Fruit fly (Drosophila melanogaster) whole organism, wandering third instar larva: ENCODE measurements around the gene SmydA-9.

Source experiments
- Abd-B ChIP-seq: fragments of >200 bp; optimal IDR thresholded peaks from 2 replicates; lab custom pipeline; 2017; ENCODE audit warnings: missing biosample characterization, missing genetic modification characterization
- CG9705 ChIP-seq: fragments of 200-800 bp; sonication (Bioruptor generic); optimal IDR thresholded peaks from 2 replicates; lab custom pipeline; 2018; ENCODE audit warnings: missing biosample characterization, mild to moderate bottlenecking, missing genetic modification characterization
- CrebA ChIP-seq: fragments of 200-800 bp; sonication (Bioruptor generic); optimal IDR thresholded peaks from 2 replicates; lab custom pipeline; 2016; ENCODE audit warnings: missing biosample characterization, mild to moderate bottlenecking, missing genetic modification characterization, borderline replicate concordance
- Dfd ChIP-seq: fragments of >200 bp; optimal IDR thresholded peaks from 2 replicates; lab custom pipeline; 2017; ENCODE audit warnings: missing biosample characterization, missing genetic modification characterization
- Dif ChIP-seq: fragments of 200-275, 200-300 bp; sonication (Bioruptor generic); optimal IDR thresholded peaks from 2 replicates; lab custom pipeline; 2018; ENCODE audit warnings: missing biosample characterization, missing genetic modification characterization; ENCODE audit not compliant: partially characterized antibody
- GATAd ChIP-seq: sonication (Bioruptor generic); optimal IDR thresholded peaks from 2 replicates; lab custom pipeline; 2016; ENCODE audit warnings: missing biosample characterization, missing genetic modification characterization
- HLH106 ChIP-seq: fragments of 200-800 bp; optimal IDR thresholded peaks from 3 replicates; lab custom pipeline; 2019; ENCODE audit warnings: missing biosample characterization, mild to moderate bottlenecking, missing genetic modification characterization, moderate library complexity
- Hnf4 ChIP-seq: fragments of 200-800 bp; sonication (Bioruptor generic); optimal IDR thresholded peaks from 2 replicates; lab custom pipeline; 2016; ENCODE audit warnings: missing biosample characterization, mild to moderate bottlenecking, missing genetic modification characterization
- Hr78 ChIP-seq: fragments of >200 bp; optimal IDR thresholded peaks from 2 replicates; lab custom pipeline; 2017; ENCODE audit warnings: missing biosample characterization, missing genetic modification characterization
- Hr83 ChIP-seq: fragments of 200-300 bp; sonication (Bioruptor generic); optimal IDR thresholded peaks from 2 replicates; lab custom pipeline; 2016; ENCODE audit warnings: missing biosample characterization, mild to moderate bottlenecking, missing genetic modification characterization, moderate library complexity; ENCODE audit not compliant: poor library complexity, severe bottlenecking
- Mio ChIP-seq: sonication (Bioruptor generic); optimal IDR thresholded peaks from 2 replicates; lab custom pipeline; 2016; ENCODE audit warnings: missing biosample characterization, missing genetic modification characterization
- Myc ChIP-seq: fragments of >200 bp; optimal IDR thresholded peaks from 2 replicates; lab custom pipeline; 2017
- N ChIP-seq: fragments of >200 bp; optimal IDR thresholded peaks from 2 replicates; lab custom pipeline; 2018; ENCODE audit warnings: missing biosample characterization, missing external identifiers, missing genetic modification characterization
- OdsH ChIP-seq: fragments of 200-800 bp; sonication (Bioruptor generic); optimal IDR thresholded peaks from 2 replicates; lab custom pipeline; 2016; ENCODE audit warnings: missing biosample characterization, mild to moderate bottlenecking, missing genetic modification characterization
- Rel ChIP-seq, 2 experiments: fragments of 200-800 bp; sonication (Bioruptor generic) in 1 of 2; optimal IDR thresholded peaks; 2 replicates in 1 of 2; 3 replicates in 1 of 2; lab custom pipeline; 2016 to 2019; ENCODE audit warnings: mild to moderate bottlenecking in 2 of 2, missing biosample characterization in 2 of 2, missing genetic modification characterization in 2 of 2, moderate library complexity in 1 of 2
- Sp1 ChIP-seq: fragments of 200-800 bp; sonication (Bioruptor generic); optimal IDR thresholded peaks from 3 replicates; lab custom pipeline; 2019; ENCODE audit warnings: missing biosample characterization, mild to moderate bottlenecking, missing genetic modification characterization, moderate library complexity
- Vsx2 ChIP-seq: fragments of 200-300, 225-300 bp; sonication (Bioruptor generic); optimal IDR thresholded peaks from 2 replicates; lab custom pipeline; 2018; ENCODE audit warnings: missing biosample characterization, missing genetic modification characterization; ENCODE audit not compliant: partially characterized antibody
- br ChIP-seq: fragments of 200-800 bp; sonication (Bioruptor generic); optimal IDR thresholded peaks from 2 replicates; lab custom pipeline; 2016; ENCODE audit warnings: missing biosample characterization, missing genetic modification characterization
- brk ChIP-seq: fragments of 200-800 bp; sonication (Bioruptor generic); optimal IDR thresholded peaks from 2 replicates; lab custom pipeline; 2016; ENCODE audit warnings: missing biosample characterization, mild to moderate bottlenecking, missing genetic modification characterization
- dl ChIP-seq, 2 experiments: fragments of 175-275, 200-275 bp in 1 of 2; fragments of 200-275 bp in 1 of 2; sonication (Bioruptor generic); optimal IDR thresholded peaks; lab custom pipeline; 2018; ENCODE audit warnings: mild to moderate bottlenecking in 2 of 2, missing biosample characterization in 2 of 2, missing genetic modification characterization in 2 of 2, moderate library complexity in 2 of 2; ENCODE audit not compliant: partially characterized antibody in 2 of 2, insufficient read depth in 1 of 2
- dmrt93B ChIP-seq: fragments of 200-800 bp; sonication (Bioruptor generic); optimal IDR thresholded peaks from 2 replicates; lab custom pipeline; 2018; ENCODE audit warnings: missing biosample characterization, mild to moderate bottlenecking, missing genetic modification characterization
- dsf ChIP-seq: sonication (Bioruptor generic); optimal IDR thresholded peaks from 2 replicates; lab custom pipeline; 2016; ENCODE audit warnings: missing biosample characterization, missing genetic modification characterization, borderline replicate concordance
- ey ChIP-seq: fragments of 200-800 bp; sonication (Bioruptor generic); optimal IDR thresholded peaks from 2 replicates; lab custom pipeline; 2016; ENCODE audit warnings: missing biosample characterization, missing genetic modification characterization
- foxo ChIP-seq, 2 experiments: fragments of 200-800 bp; sonication (Bioruptor generic); optimal IDR thresholded peaks; 2 replicates in 1 of 2; 3 replicates in 1 of 2; lab custom pipeline; 2016 to 2017; ENCODE audit warnings: missing biosample characterization in 2 of 2, missing genetic modification characterization in 2 of 2
- fru ChIP-seq: fragments of 200-800 bp; sonication (Bioruptor generic); optimal IDR thresholded peaks from 3 replicates; lab custom pipeline; 2016; ENCODE audit warnings: missing biosample characterization, mild to moderate bottlenecking, missing genetic modification characterization
- h ChIP-seq: fragments of 200-800 bp; sonication (Bioruptor generic); optimal IDR thresholded peaks from 3 replicates; lab custom pipeline; 2016; ENCODE audit warnings: missing biosample characterization, mild to moderate bottlenecking, missing genetic modification characterization
- lola ChIP-seq: fragments of >200 bp; optimal IDR thresholded peaks from 2 replicates; lab custom pipeline; 2017; ENCODE audit warnings: missing biosample characterization, missing genetic modification characterization
- pan ChIP-seq: fragments of >200 bp; optimal IDR thresholded peaks from 2 replicates; lab custom pipeline; 2017
- psq ChIP-seq: fragments of 200-800 bp; sonication (Bioruptor generic); optimal IDR thresholded peaks from 3 replicates; lab custom pipeline; 2017; ENCODE audit warnings: missing biosample characterization, mild to moderate bottlenecking, missing genetic modification characterization, moderate library complexity
- rgr ChIP-seq: fragments of 200-800 bp; sonication (Bioruptor generic); optimal IDR thresholded peaks from 3 replicates; lab custom pipeline; 2016; ENCODE audit warnings: missing biosample characterization, mild to moderate bottlenecking, missing genetic modification characterization
- sage ChIP-seq: fragments of 200-800 bp; sonication (Bioruptor generic); optimal IDR thresholded peaks from 2 replicates; lab custom pipeline; 2016; ENCODE audit warnings: missing biosample characterization, mild to moderate bottlenecking, missing genetic modification characterization
- sv ChIP-seq: fragments of 200-800 bp; sonication (Bioruptor generic); optimal IDR thresholded peaks from 3 replicates; lab custom pipeline; 2016; ENCODE audit warnings: missing biosample characterization, missing genetic modification characterization
- woc ChIP-seq: sonication (Bioruptor generic); optimal IDR thresholded peaks from 2 replicates; lab custom pipeline; 2016; ENCODE audit warnings: missing biosample characterization, mild to moderate bottlenecking, missing genetic modification characterization

Gene SmydA-9

DNA sequence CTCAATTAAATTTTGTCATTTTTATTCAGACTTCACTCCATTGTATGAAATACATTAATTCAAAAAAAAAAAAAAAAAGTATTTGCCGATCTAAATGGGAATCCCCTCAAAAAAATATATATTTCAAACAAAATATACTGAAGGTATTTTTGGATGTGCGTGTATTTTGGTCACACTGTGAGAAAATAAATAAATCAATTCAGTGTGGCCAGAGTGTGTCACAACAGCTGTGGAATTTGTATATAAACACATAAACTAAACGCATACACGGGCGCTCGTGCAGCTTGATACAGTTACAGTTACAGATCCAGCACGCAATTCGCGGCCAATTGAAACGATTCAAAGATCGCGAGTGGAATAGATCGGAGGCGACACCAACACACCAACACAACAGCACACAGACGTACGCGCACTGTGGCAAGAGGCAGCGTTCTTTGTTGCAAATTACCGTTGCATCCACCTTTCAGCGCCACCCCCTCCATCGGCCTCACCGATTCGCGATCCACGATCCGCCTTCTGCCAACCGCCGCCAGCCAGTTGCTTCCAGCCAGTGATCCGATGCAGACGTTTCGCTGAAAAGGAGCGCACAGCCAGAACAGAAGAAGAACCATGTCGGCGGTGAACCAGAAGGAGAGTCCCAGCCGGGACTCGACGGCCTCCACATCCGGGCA is 39.6 kb upstream of the SmydA-9 start, which contains the start of gene CG17754:
Gene CG17754 (plus strand): TSS at position 260 of the 671 bp plus-strand sequence.
- TF ChIP-seq brk (GFP tag; lab: Kevin White, UChicago) (no peak), woc (GFP tag; lab: Kevin White, UChicago) (peak; percentile 6), Rel (GFP tag; optimal IDR thresholded peaks at IDR 0.05; lab: Kevin White, UChicago) (no peak), Rel (tag; optimal IDR thresholded peaks at IDR 0.05; lab: Kevin White, UChicago) (peak; percentile 100), fru (GFP tag; lab: Kevin White, UChicago) (peak; percentile 7), pan (lab: Kevin White, UChicago) (no peak), sv (GFP tag; lab: Kevin White, UChicago) (no peak), rgr (GFP tag; lab: Kevin White, UChicago) (peak; percentile 11), Vsx2 (GFP tag; lab: Kevin White, UChicago) (no peak), CrebA (GFP tag; lab: Kevin White, UChicago) (no peak), dmrt93B (no peak), Abd-B (no peak), dsf (GFP tag; lab: Kevin White, UChicago) (no peak), h (GFP tag; lab: Kevin White, UChicago) (no peak), HLH106 (tag; lab: Kevin White, UChicago) (no peak), Myc (no peak), Dif (GFP tag; lab: Kevin White, UChicago) (no peak), Sp1 (GFP tag; lab: Kevin White, UChicago) (peak; percentile 14)

DNA sequence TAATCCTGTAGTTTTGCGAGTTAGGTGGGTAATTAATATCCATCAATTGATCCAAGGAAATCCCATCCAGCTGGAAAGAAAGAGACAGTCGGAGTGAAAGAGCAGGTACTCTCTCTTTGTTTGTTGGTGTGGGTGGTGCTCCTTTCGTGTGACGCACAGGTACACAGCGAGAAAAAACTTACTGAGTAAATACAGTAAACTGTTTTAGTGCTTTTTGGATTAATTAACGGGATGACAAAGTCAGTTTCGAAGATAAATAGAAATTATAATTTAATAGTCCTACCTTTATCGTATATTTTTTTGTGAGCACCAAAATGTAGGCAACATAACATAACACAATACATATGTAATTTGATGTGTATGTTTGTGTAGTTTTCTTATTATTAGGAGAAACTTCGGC is 37.4 kb upstream of the SmydA-9 start:
- TF ChIP-seq h (GFP tag; lab: Kevin White, UChicago): peak; percentile 30
- TF ChIP-seq br (GFP tag; lab: Kevin White, UChicago): no peak
- peak; percentile 37 for TF ChIP-seq Sp1 (GFP tag; lab: Kevin White, UChicago)
- no peak for TF ChIP-seq dsf (GFP tag; lab: Kevin White, UChicago)
- TF ChIP-seq rgr (GFP tag; lab: Kevin White, UChicago): peak; percentile 32
- peak in 1 of 2 experiments; percentile 44 for TF ChIP-seq foxo (GFP tag; optimal IDR thresholded peaks at IDR 0.05; lab: Kevin White, UChicago)
- TF ChIP-seq CG9705 (GFP tag; lab: Kevin White, UChicago): no peak
- peak; percentile 38 for TF ChIP-seq HLH106 (tag; lab: Kevin White, UChicago)
- TF ChIP-seq fru (GFP tag; lab: Kevin White, UChicago): peak; percentile 29

DNA sequence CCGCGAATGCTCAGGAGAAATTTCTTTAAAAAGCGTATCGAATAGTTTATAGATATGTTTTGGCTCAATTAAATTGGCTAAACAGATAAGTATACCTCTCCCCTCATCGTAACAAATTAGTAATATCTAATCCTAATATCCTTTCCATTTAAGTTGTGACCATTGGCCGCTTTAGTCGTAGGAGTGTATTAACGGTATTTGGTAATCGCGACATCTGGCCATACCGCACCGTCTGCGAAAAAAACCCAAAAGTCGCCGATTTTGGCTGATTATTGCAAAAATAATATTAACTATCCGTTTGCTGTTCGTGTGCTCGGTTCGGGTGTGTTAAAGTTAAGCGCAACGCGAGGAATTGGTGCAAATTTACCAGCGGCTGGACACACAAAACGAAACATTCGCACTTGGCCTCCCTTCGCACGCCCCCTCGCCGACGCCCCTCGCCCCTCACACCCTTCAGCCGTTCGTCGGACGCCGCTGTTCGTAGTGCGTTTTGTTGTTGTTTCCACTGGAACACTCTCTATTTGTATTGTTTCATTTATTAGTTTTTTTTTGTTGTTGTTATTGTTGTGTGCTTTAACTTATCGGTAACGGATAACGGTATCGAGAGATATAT is 36.6 kb upstream of the SmydA-9 start, which contains the start of the genes amx and Dsor1:
Gene amx (minus strand): TSS at position 166 of the 613 bp plus-strand sequence.
Gene Dsor1 (plus strand): TSS at position 172 of the 613 bp plus-strand sequence.
- no peak for TF ChIP-seq Abd-B
- TF ChIP-seq HLH106 (tag; lab: Kevin White, UChicago): peak; percentile 9
- no peak for TF ChIP-seq rgr (GFP tag; lab: Kevin White, UChicago)
- TF ChIP-seq Sp1 (GFP tag; lab: Kevin White, UChicago): no peak
- TF ChIP-seq Rel (GFP tag; optimal IDR thresholded peaks at IDR 0.05; lab: Kevin White, UChicago): no peak
- TF ChIP-seq Rel (tag; optimal IDR thresholded peaks at IDR 0.05; lab: Kevin White, UChicago): peak; percentile 92
- no peak for TF ChIP-seq Hr78
- TF ChIP-seq br (GFP tag; lab: Kevin White, UChicago): no peak
- no peak for TF ChIP-seq CG9705 (GFP tag; lab: Kevin White, UChicago)
- no peak for TF ChIP-seq CrebA (GFP tag; lab: Kevin White, UChicago)

DNA sequence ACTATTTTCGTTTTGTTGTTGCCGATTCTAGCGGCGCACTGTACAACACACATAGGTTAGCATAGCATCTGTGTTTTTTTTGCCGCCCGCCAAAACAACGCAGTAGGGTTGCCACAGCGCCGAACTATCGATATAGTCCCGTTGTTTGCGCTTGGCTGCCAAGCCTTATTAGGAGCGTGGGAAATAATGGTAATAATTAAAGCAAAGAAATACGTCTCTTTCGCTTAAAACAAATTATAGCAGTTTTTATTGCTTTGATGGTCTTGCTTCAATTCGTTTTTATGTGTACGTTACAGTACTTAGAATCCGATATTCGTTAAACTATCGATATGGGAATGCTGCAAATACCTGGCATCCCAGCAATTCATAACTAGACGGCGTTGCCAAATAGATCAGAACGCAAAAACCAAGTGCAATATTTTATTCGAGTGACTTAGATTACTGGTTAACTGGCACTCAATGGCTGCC is 32.8 kb upstream of the SmydA-9 start, which contains the start of the genes mxc and Larp7:
Gene mxc (minus strand): TSS at position 51 of the 468 bp plus-strand sequence.
Gene Larp7 (plus strand): TSS at position 401 of the 468 bp plus-strand sequence.
- no peak for TF ChIP-seq sage (GFP tag; lab: Kevin White, UChicago)
- peak; percentile 76 for TF ChIP-seq HLH106 (tag; lab: Kevin White, UChicago)
- no peak for TF ChIP-seq Hr83
- TF ChIP-seq CrebA (GFP tag; lab: Kevin White, UChicago): no peak
- no peak for TF ChIP-seq brk (GFP tag; lab: Kevin White, UChicago)
- TF ChIP-seq fru (GFP tag; lab: Kevin White, UChicago): no peak
- no peak for TF ChIP-seq Hr78
- peak; percentile 55 for TF ChIP-seq CG9705 (GFP tag; lab: Kevin White, UChicago)
- TF ChIP-seq Mio (GFP tag; lab: Kevin White, UChicago): no peak
- peak; percentile 58 for TF ChIP-seq dmrt93B
- TF ChIP-seq Myc: no peak
- peak; percentile 10 for TF ChIP-seq GATAd
- no peak for TF ChIP-seq pan (lab: Kevin White, UChicago)
- TF ChIP-seq psq: peak; percentile 42
- no peak for TF ChIP-seq lola (GFP tag; lab: Kevin White, UChicago)
- peak; percentile 78 for TF ChIP-seq ey (GFP tag; lab: Kevin White, UChicago)
- TF ChIP-seq br (GFP tag; lab: Kevin White, UChicago): no peak
- TF ChIP-seq Hnf4 (GFP tag; lab: Kevin White, UChicago): no peak
- TF ChIP-seq dsf (GFP tag; lab: Kevin White, UChicago): no peak
- no peak for TF ChIP-seq Rel (GFP tag; optimal IDR thresholded peaks at IDR 0.05; lab: Kevin White, UChicago)
- TF ChIP-seq Rel (tag; optimal IDR thresholded peaks at IDR 0.05; lab: Kevin White, UChicago): peak; percentile 62
- TF ChIP-seq N (GFP tag; lab: Kevin White, UChicago): no peak
- TF ChIP-seq dl (GFP tag; optimal IDR thresholded peaks at IDR 0.05; lab: Kevin White, UChicago; ENCODE audit: insufficient read depth in 1 of 2, partially characterized antibody in 2 of 2): no peak
- TF ChIP-seq Dif (GFP tag; lab: Kevin White, UChicago): no peak
- no peak for TF ChIP-seq Dfd (GFP tag; lab: Kevin White, UChicago)
- TF ChIP-seq foxo (GFP tag; optimal IDR thresholded peaks at IDR 0.05; lab: Kevin White, UChicago): no peak
- TF ChIP-seq rgr (GFP tag; lab: Kevin White, UChicago): peak; percentile 74
- peak; percentile 55 for TF ChIP-seq OdsH (GFP tag; lab: Kevin White, UChicago)
